Comparison of ENCODE assay signal across 5 fruit fly cellular contexts in the genomic region with DNA sequence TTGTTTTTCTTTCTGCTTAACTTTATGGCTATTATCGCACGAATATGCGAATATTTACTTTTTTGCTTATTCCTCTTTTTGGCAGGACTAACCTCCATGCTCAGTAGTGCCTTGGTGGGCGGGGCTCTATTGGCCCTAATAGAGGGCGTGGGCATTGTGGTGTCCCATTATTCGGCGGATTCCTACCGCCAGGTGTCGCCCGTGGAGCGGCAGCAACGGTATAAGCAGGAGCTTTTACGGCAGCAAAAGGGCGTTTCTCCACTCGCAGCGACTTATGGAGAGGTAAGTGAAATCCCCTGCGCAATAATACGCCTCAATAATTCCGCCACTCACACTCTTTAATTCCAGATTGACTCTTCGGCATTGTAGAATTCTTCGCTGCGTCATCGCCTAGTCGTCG.
A peak's percentile ranks its signal among the peaks of the same experiment; 100 is the strongest.
TF ChIP-seq lines count a peak whose summit lies in the region.

No protein-coding gene starts in this region.

- TF ChIP-seq CTCF in S2 (optimal IDR thresholded peaks at IDR 0.05; lab: Kevin White, UChicago), result peak; percentile 88 to 93
- peak; percentile 92 for TF ChIP-seq CTCF in whole organism, embryonic (GFP tag; optimal IDR thresholded peaks at IDR 0.05; lab: Kevin White, UChicago)

TF ChIP-seq in whole organism, embryonic, 481 proteins besides CTCF, POLR2A, EP300 and RAD21 (continues in another document):
- peak; percentile 47; the same call in 1 of the 2 replicates for TF ChIP-seq vvl (GFP tag; IDR thresholded peaks at IDR 0.05; lab: Robert Waterston, UW)
- TF ChIP-seq CG34224 (GFP tag; IDR thresholded peaks at IDR 0.05; lab: Robert Waterston, UW; ENCODE audit: partially characterized antibody), result no peak
- peak; percentile 29 for TF ChIP-seq CG6254 (GFP tag; optimal IDR thresholded peaks at IDR 0.05; lab: Kevin White, UChicago)
- 0 out of 3 replicates have a peak, but pooled peaks have one; percentile 41 for TF ChIP-seq Mrtf (GFP tag; IDR thresholded peaks at IDR 0.05; lab: Robert Waterston, UW)
- peak; percentile 55 for TF ChIP-seq chm (GFP tag; IDR thresholded peaks at IDR 0.05; lab: Robert Waterston, UW)
- TF ChIP-seq CG8089 (GFP tag; optimal IDR thresholded peaks at IDR 0.05; lab: Kevin White, UChicago), result peak; percentile 33
- 0 out of 3 replicates have a peak, but pooled peaks have one; percentile 31 for TF ChIP-seq CG34422 (GFP tag; IDR thresholded peaks at IDR 0.05; lab: Robert Waterston, UW)
- TF ChIP-seq CG10321 (GFP tag; IDR thresholded peaks at IDR 0.05; lab: Robert Waterston, UW), result 0 out of 2 replicates have a peak, but pooled peaks have one; percentile 17
- peak; percentile 8 for TF ChIP-seq Blimp-1 (GFP tag; optimal IDR thresholded peaks at IDR 0.05; lab: Kevin White, UChicago)
- TF ChIP-seq CG6813 (GFP tag; optimal IDR thresholded peaks at IDR 0.05; lab: Kevin White, UChicago), result peak; percentile 43
- peak; percentile 32 for TF ChIP-seq CG5245 (GFP tag; optimal IDR thresholded peaks at IDR 0.05; lab: Kevin White, UChicago)
- peak; percentile 12 for TF ChIP-seq CG8944 (GFP tag; optimal IDR thresholded peaks at IDR 0.05; lab: Kevin White, UChicago)
- peak; percentile 22 for TF ChIP-seq CG17829 (tag; optimal IDR thresholded peaks at IDR 0.05; lab: Kevin White, UChicago)
- no peak for TF ChIP-seq gfzf (GFP tag; optimal IDR thresholded peaks at IDR 0.05; lab: Kevin White, UChicago)
- TF ChIP-seq gce (GFP tag; IDR thresholded peaks at IDR 0.05; lab: Robert Waterston, UW), result 0 out of 3 replicates have a peak, but pooled peaks have one; percentile 36
- no peak for TF ChIP-seq CG31365 (tag; optimal IDR thresholded peaks at IDR 0.05; lab: Kevin White, UChicago)
- TF ChIP-seq HLH3B (GFP tag; IDR thresholded peaks at IDR 0.05; lab: Robert Waterston, UW), result peak; percentile 22; the same call in 1 of the 2 replicates
- TF ChIP-seq pb (GFP tag; optimal IDR thresholded peaks at IDR 0.05; lab: Kevin White, UChicago), result peak; percentile 0
- no peak for TF ChIP-seq CG31224 (GFP tag; IDR thresholded peaks at IDR 0.05; lab: Robert Waterston, UW)

TF ChIP-seq in whole organism, prepupa, 60 proteins besides CTCF, POLR2A, EP300 and RAD21 (continues in another document):
- TF ChIP-seq Met (GFP tag; optimal IDR thresholded peaks at IDR 0.05; lab: Kevin White, UChicago), result no peak
- TF ChIP-seq fkh (GFP tag; optimal IDR thresholded peaks at IDR 0.05; lab: Kevin White, UChicago), result no peak
- peak; percentile 26 for TF ChIP-seq svp (GFP tag; lab: Kevin White, UChicago)
- TF ChIP-seq CG10669 (GFP tag; optimal IDR thresholded peaks at IDR 0.05; lab: Kevin White, UChicago), result no peak
- TF ChIP-seq CG4318 (GFP tag; optimal IDR thresholded peaks at IDR 0.05; lab: Kevin White, UChicago), result no peak
- no peak for TF ChIP-seq Eip93F (GFP tag; optimal IDR thresholded peaks at IDR 0.05; lab: Kevin White, UChicago)
- TF ChIP-seq CG1621 (tag; optimal IDR thresholded peaks at IDR 0.05; lab: Kevin White, UChicago), result peak; percentile 0
- no peak for TF ChIP-seq CG16779 (tag; optimal IDR thresholded peaks at IDR 0.05; lab: Kevin White, UChicago)
- TF ChIP-seq CG8319 (GFP tag; optimal IDR thresholded peaks at IDR 0.05; lab: Kevin White, UChicago), result no peak
- TF ChIP-seq lz (GFP tag; optimal IDR thresholded peaks at IDR 0.05; lab: Kevin White, UChicago), result peak; percentile 19
- peak; percentile 39; the same call in 1 of the 3 replicates for TF ChIP-seq CG6163 (GFP tag; IDR thresholded peaks at IDR 0.05; lab: Robert Waterston, UW)
- TF ChIP-seq Eip78C (GFP tag; lab: Kevin White, UChicago), result peak; percentile 57
- no peak for TF ChIP-seq Sox15 (GFP tag; optimal IDR thresholded peaks at IDR 0.05; lab: Kevin White, UChicago)
- TF ChIP-seq CG3032 (tag; optimal IDR thresholded peaks at IDR 0.05; lab: Kevin White, UChicago), result no peak
- peak; percentile 21 for TF ChIP-seq CG7368 (GFP tag; optimal IDR thresholded peaks at IDR 0.05; lab: Kevin White, UChicago)
- TF ChIP-seq CG31627 (GFP tag; optimal IDR thresholded peaks at IDR 0.05; lab: Kevin White, UChicago), result no peak
- peak; percentile 8 for TF ChIP-seq CG6854 (GFP tag; optimal IDR thresholded peaks at IDR 0.05; lab: Kevin White, UChicago)
- no peak for TF ChIP-seq acj6 (GFP tag; optimal IDR thresholded peaks at IDR 0.05; lab: Kevin White, UChicago)
- TF ChIP-seq CG3919 (GFP tag; optimal IDR thresholded peaks at IDR 0.05; lab: Kevin White, UChicago), result peak; percentile 33
- TF ChIP-seq Ets21C (GFP tag; optimal IDR thresholded peaks at IDR 0.05; lab: Kevin White, UChicago), result no peak
- no peak for TF ChIP-seq fd85E (GFP tag; optimal IDR thresholded peaks at IDR 0.05; lab: Kevin White, UChicago)
- no peak for TF ChIP-seq Hr4 (GFP tag; optimal IDR thresholded peaks at IDR 0.05; lab: Kevin White, UChicago)
- no peak for TF ChIP-seq Ets96B (tag; optimal IDR thresholded peaks at IDR 0.05; lab: Kevin White, UChicago)

TF ChIP-seq in whole organism, pupa, 21 proteins besides CTCF, POLR2A, EP300 and RAD21:
- TF ChIP-seq rn (GFP tag; IDR thresholded peaks at IDR 0.05; lab: Robert Waterston, UW), result peak; percentile 23; the same call in 1 of the 2 replicates
- no peak for TF ChIP-seq CG8159 (tag; optimal IDR thresholded peaks at IDR 0.05; lab: Kevin White, UChicago)
- no peak for TF ChIP-seq CG10348 (GFP tag; IDR thresholded peaks at IDR 0.05; lab: Robert Waterston, UW)
- TF ChIP-seq gl (tag; optimal IDR thresholded peaks at IDR 0.05; lab: Kevin White, UChicago), result no peak
- TF ChIP-seq CG12605 (GFP tag; IDR thresholded peaks at IDR 0.05; lab: Robert Waterston, UW), result no peak

TF ChIP-seq in whole organism, wandering third instar larva, 38 proteins besides CTCF, POLR2A, EP300 and RAD21:
- TF ChIP-seq CG32264 (GFP tag; optimal IDR thresholded peaks at IDR 0.05; lab: Kevin White, UChicago), result no peak
- no peak for TF ChIP-seq Rel (GFP tag; optimal IDR thresholded peaks at IDR 0.05; lab: Kevin White, UChicago)
- peak; percentile 19 for TF ChIP-seq Rel (tag; optimal IDR thresholded peaks at IDR 0.05; lab: Kevin White, UChicago)
- no peak for TF ChIP-seq Abd-B (GFP tag; optimal IDR thresholded peaks at IDR 0.05; lab: Kevin White, UChicago)
- TF ChIP-seq OdsH (GFP tag; optimal IDR thresholded peaks at IDR 0.05; lab: Kevin White, UChicago), result peak; percentile 5
- TF ChIP-seq ey (GFP tag; optimal IDR thresholded peaks at IDR 0.05; lab: Kevin White, UChicago), result no peak
- no peak for TF ChIP-seq Hnf4 (GFP tag; optimal IDR thresholded peaks at IDR 0.05; lab: Kevin White, UChicago)
- no peak for TF ChIP-seq rgr (GFP tag; optimal IDR thresholded peaks at IDR 0.05; lab: Kevin White, UChicago)
- no peak for TF ChIP-seq CrebA (GFP tag; optimal IDR thresholded peaks at IDR 0.05; lab: Kevin White, UChicago; ENCODE audit: borderline replicate concordance)
- no peak for TF ChIP-seq N (GFP tag; optimal IDR thresholded peaks at IDR 0.05; lab: Kevin White, UChicago)
- TF ChIP-seq Mio (GFP tag; optimal IDR thresholded peaks at IDR 0.05; lab: Kevin White, UChicago), result no peak
- no peak for TF ChIP-seq Hr83 (GFP tag; optimal IDR thresholded peaks at IDR 0.05; lab: Kevin White, UChicago; ENCODE audit: poor library complexity, severe bottlenecking)
- no peak for TF ChIP-seq Sp1 (GFP tag; optimal IDR thresholded peaks at IDR 0.05; lab: Kevin White, UChicago)
- TF ChIP-seq Vsx2 (GFP tag; optimal IDR thresholded peaks at IDR 0.05; lab: Kevin White, UChicago; ENCODE audit: partially characterized antibody), result no peak
- no peak for TF ChIP-seq dsf (GFP tag; optimal IDR thresholded peaks at IDR 0.05; lab: Kevin White, UChicago; ENCODE audit: borderline replicate concordance)
- TF ChIP-seq Hr78 (GFP tag; optimal IDR thresholded peaks at IDR 0.05; lab: Kevin White, UChicago), result no peak
- TF ChIP-seq tai (GFP tag; optimal IDR thresholded peaks at IDR 0.05; lab: Kevin White, UChicago), result no peak
- TF ChIP-seq woc (GFP tag; optimal IDR thresholded peaks at IDR 0.05; lab: Kevin White, UChicago), result no peak
- no peak for TF ChIP-seq Jra (GFP tag; optimal IDR thresholded peaks at IDR 0.05; lab: Kevin White, UChicago)
- peak; percentile 18 for TF ChIP-seq br (GFP tag; optimal IDR thresholded peaks at IDR 0.05; lab: Kevin White, UChicago)
- no peak for TF ChIP-seq brk (GFP tag; optimal IDR thresholded peaks at IDR 0.05; lab: Kevin White, UChicago)
- TF ChIP-seq GATAd (GFP tag; optimal IDR thresholded peaks at IDR 0.05; lab: Kevin White, UChicago), result no peak
- TF ChIP-seq foxo (GFP tag; optimal IDR thresholded peaks at IDR 0.05; lab: Kevin White, UChicago), result no peak
- TF ChIP-seq psq (GFP tag; optimal IDR thresholded peaks at IDR 0.05; lab: Kevin White, UChicago), result no peak
- TF ChIP-seq CG9705 (GFP tag; optimal IDR thresholded peaks at IDR 0.05; lab: Kevin White, UChicago), result no peak
- TF ChIP-seq h (GFP tag; optimal IDR thresholded peaks at IDR 0.05; lab: Kevin White, UChicago), result no peak
- TF ChIP-seq lola (GFP tag; optimal IDR thresholded peaks at IDR 0.05; lab: Kevin White, UChicago), result no peak
